Worm (Caenorhabditis elegans) whole organism, midembryonic: ENCODE measurements around the gene Y39G8B.7.

ENCODE experiments used
- T22C8.4 ChIP-seq: fragments of 200-800 bp; sonication (Bioruptor generic); IDR thresholded peaks from 2 replicates; pipeline ENCODE4 v1.3.6; 2022; ENCODE audit warnings: missing genetic modification characterization, missing compliant biosample characterization
- cog-1 ChIP-seq: sonication (generic microtip); optimal IDR thresholded peaks from 2 replicates; lab custom pipeline; 2016; ENCODE audit warnings: missing genetic modification characterization, missing compliant biosample characterization
- klf-2 ChIP-seq: fragments of 200-800 bp; sonication (Bioruptor generic); conservative IDR thresholded peaks from 2 replicates; pipeline ENCODE4 v1.3.6; 2022; ENCODE audit warnings: missing genetic modification reagents, missing genetic modification characterization, missing compliant biosample characterization
- med-1 ChIP-seq: sonication (generic microtip); optimal IDR thresholded peaks from 2 replicates; lab custom pipeline; 2017; ENCODE audit warnings: missing genetic modification characterization, mild to moderate bottlenecking, missing compliant biosample characterization, antibody characterized with exemption, missing genetic modification reagents; ENCODE audit not compliant: insufficient read depth
- ref-1 ChIP-seq: fragments of 200-800 bp; sonication (Bioruptor generic); conservative IDR thresholded peaks from 2 replicates; pipeline ENCODE4 v1.3.6; 2022; ENCODE audit warnings: missing genetic modification reagents, missing genetic modification characterization, missing compliant biosample characterization

DNA sequence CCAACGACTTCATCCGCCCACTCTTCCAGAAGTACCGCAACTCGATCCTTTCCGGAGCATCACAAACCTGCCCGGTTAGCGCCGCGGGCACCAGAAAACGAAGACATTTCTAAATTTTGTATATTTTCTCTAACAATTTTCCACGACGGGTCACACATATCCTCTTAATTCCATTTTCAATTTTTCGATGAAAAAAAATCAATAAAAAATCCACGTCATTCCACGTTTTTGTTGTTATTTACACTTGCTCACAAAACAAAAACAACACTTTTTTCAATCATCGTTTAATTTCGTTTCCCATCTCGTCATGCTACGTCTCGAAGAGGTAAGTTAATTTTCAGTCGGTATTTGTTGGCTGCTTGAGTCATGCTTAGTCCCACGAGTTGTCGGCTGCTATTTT, 13.5 kb upstream of the Y39G8B.7 start, which contains the start of gene F01D5.7:
- TF ChIP-seq T22C8.4 (GFP tag; lab: Robert Waterston, UW): no peak
- no peak for TF ChIP-seq cog-1 (tag; lab: Kevin White, UChicago)
- TF ChIP-seq med-1: no peak
- no peak for TF ChIP-seq ref-1 (GFP tag; lab: Robert Waterston, UW)
- TF ChIP-seq klf-2: no peak
